Worm (Caenorhabditis elegans): Measurements from ENCODE around the gene coq-2.

ce11 chrIII:6979584-6979983 is 43.8 kb downstream of the coq-2 start, which contains the start of gene ceh-20:
- TF ChIP-seq ama-1 (optimal IDR thresholded peaks at IDR 0.05) (no peak), hlh-6 (tag; optimal IDR thresholded peaks at IDR 0.05) (no peak), pqm-1 (tag; optimal IDR thresholded peaks at IDR 0.05) (no peak), ceh-22 (tag; optimal IDR thresholded peaks at IDR 0.05) (no peak), dve-1 (tag; optimal IDR thresholded peaks at IDR 0.05) (no peak), ceh-24 (tag; optimal IDR thresholded peaks at IDR 0.05) (no peak), hlh-30 (tag; optimal IDR thresholded peaks at IDR 0.05; ENCODE audit: insufficient read depth) (no peak), lin-11 (tag; optimal IDR thresholded peaks at IDR 0.05) (no peak), ceh-34 (tag; optimal IDR thresholded peaks at IDR 0.05) (no peak), ets-4 (tag; optimal IDR thresholded peaks at IDR 0.05) (no peak), ceh-14 (tag; optimal IDR thresholded peaks at IDR 0.05) (no peak), K02D7.2 (tag; optimal IDR thresholded peaks at IDR 0.05) (no peak), C08G9.2 (tag; optimal IDR thresholded peaks at IDR 0.05) (no peak), hlh-13 (GFP tag; optimal IDR thresholded peaks at IDR 0.05) (no peak)

Measured in whole organism, late embryonic.